Worm (Caenorhabditis elegans) whole organism, early embryonic: ENCODE measurements around the gene hsp-16.2.
A peak's percentile ranks its signal among the peaks of the same experiment; 100 is the strongest.

ENCODE experiments used
- ama-1 ChIP-seq: fragments of 150-350 bp; optimal IDR thresholded peaks from 2 replicates; lab custom pipeline; 2014
- ceh-36 ChIP-seq: sonication (generic microtip); optimal IDR thresholded peaks from 2 replicates; lab custom pipeline; 2016; ENCODE audit warnings: missing genetic modification characterization, inconsistent platforms, missing compliant biosample characterization

ce11 chrV:1848590-1848989, 43.8 kb upstream of the hsp-16.2 start:
- TF ChIP-seq ceh-36 (tag; lab: Kevin White, UChicago) (peak; percentile 88), ama-1 (no peak)
